Worm (Caenorhabditis elegans): ENCODE measurements around the gene C36C9.11.

DNA sequence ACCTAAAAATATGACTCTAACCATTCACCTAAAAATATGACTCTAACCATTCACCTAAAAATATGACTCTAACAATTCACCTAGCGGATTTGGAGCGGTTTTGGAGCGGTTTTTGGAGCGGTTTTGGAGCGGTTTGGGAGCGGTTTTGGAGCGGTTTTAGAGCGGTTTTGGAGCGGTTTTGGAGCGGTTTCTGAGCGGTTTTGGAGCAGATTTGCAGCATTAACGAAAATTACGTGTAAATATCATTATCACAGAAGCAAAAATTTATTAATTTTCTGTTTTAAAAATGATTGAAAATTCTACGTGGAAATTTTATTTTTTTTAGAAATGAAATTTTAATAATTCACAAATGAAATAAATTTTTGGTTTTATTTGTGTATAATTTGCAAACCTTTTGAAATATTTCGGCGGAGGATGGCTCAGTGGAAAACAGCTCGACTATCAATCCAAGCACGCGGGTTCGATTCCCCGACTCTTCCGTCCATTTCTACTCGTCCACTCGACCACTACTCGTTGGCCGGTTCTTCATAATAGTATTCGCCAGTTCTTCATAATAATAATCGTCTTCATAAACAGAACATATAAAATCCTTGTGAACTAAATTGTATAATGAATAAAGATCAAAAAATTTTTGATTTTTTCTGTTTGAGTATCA lies 43.6 kb upstream of the C36C9.11 start:
- no peak for TF ChIP-seq him-1 (tag; optimal IDR thresholded peaks at IDR 0.05)
- no peak for TF ChIP-seq W03F9.2 (tag; optimal IDR thresholded peaks at IDR 0.05)
- no peak for TF ChIP-seq dao-5 (tag; optimal IDR thresholded peaks at IDR 0.05)

All from whole organism, L4/young adult.